Worm (Caenorhabditis elegans): Measurements from ENCODE around the gene C12D5.10.

The C12D5.10 gene

ce11 chrV:7683907-7684655 is 9.2 kb downstream of the C12D5.10 start, which contains the start of gene sre-11:
TSS of gene sre-11 (minus strand) at chrV:7683957.
- TF ChIP-seq mml-1 (tag; optimal IDR thresholded peaks at IDR 0.05) (no peak), fkh-2 (tag; optimal IDR thresholded peaks at IDR 0.05) (no peak)

ce11 chrV:7681388-7681787 is 11.9 kb downstream of the C12D5.10 start, which contains the start of gene cyp-33A1:
TSS of gene cyp-33A1 (minus strand) at chrV:7681459.
- TF ChIP-seq pqm-1 (tag; optimal IDR thresholded peaks at IDR 0.05) (peak; percentile 74), elt-2 (tag; optimal IDR thresholded peaks at IDR 0.05) (peak; percentile 32), unc-62 (GFP tag; optimal IDR thresholded peaks at IDR 0.05) (no peak), lin-39 (tag; optimal IDR thresholded peaks at IDR 0.05) (no peak), egl-5 (tag; optimal IDR thresholded peaks at IDR 0.05) (peak; percentile 29), ztf-11 (tag; optimal IDR thresholded peaks at IDR 0.05) (no peak), nhr-25 (tag; optimal IDR thresholded peaks at IDR 0.05) (peak; percentile 25), nhr-76 (tag; optimal IDR thresholded peaks at IDR 0.05) (no peak), ceh-28 (tag; optimal IDR thresholded peaks at IDR 0.05) (peak; percentile 65), nhr-23 (tag; optimal IDR thresholded peaks at IDR 0.05) (peak; percentile 36)

DNA sequence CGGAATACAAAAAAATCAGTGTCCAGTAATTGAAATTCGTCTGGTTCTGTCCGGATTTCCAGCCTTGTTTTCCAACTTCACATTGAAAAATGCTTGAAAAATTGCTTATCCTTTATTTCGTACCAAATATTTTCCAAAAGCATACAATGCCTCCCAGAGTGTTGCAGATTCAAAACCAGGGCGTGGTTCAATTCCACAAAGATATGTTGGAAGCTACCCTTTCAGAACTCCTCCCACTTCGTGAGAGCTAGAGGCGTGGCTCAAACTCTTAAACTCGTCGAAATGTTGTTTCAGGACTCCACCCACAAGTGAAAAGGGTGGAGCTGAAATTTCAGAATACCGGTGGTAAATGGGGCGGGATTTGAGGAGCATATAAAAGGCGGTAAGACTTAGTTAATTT is 17.4 kb downstream of the C12D5.10 start, which contains the start of gene C12D5.3:
Gene C12D5.3 (plus strand): TSS at position 301 of the 400 bp plus-strand sequence.
- TF ChIP-seq eor-1 (tag; optimal IDR thresholded peaks at IDR 0.05) (no peak), ztf-11 (tag; optimal IDR thresholded peaks at IDR 0.05) (no peak), mdl-1 (tag; optimal IDR thresholded peaks at IDR 0.05) (no peak), elt-3 (tag; optimal IDR thresholded peaks at IDR 0.05) (no peak), aly-2 (tag; optimal IDR thresholded peaks at IDR 0.05) (no peak)

DNA sequence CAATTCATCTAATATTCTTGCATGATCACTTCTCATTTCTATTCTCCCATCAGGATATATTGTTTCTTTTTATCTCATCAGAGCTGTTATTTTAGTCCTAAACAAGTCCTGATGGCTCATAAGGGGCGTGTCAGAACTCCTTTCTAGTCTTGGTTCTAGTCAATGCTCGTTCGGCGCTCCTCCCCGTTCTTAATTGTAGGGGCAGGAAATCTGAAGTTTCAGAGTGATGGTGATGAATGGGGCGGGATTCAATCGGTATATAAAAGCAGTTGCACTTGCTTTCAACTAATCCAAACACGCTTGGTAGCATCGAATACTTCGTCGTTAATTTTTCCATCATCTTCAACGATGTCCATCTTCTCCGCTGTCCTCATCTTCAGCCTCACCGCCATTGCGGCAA is 21.0 kb downstream of the C12D5.10 start, which contains the start of gene C12D5.4:
Gene C12D5.4 (plus strand): TSS at position 301 of the 400 bp plus-strand sequence.
- TF ChIP-seq ztf-11 (tag; optimal IDR thresholded peaks at IDR 0.05) = no peak
- TF ChIP-seq nhr-28 (tag; optimal IDR thresholded peaks at IDR 0.05) = no peak
- TF ChIP-seq unc-62 (GFP tag; optimal IDR thresholded peaks at IDR 0.05) = no peak
- no peak for TF ChIP-seq lin-39 (tag; optimal IDR thresholded peaks at IDR 0.05)
- TF ChIP-seq egl-27 (tag; optimal IDR thresholded peaks at IDR 0.05) = no peak
- TF ChIP-seq eor-1 (tag; optimal IDR thresholded peaks at IDR 0.05) = no peak
- TF ChIP-seq nhr-67 (tag; optimal IDR thresholded peaks at IDR 0.05) = no peak
- TF ChIP-seq ceh-16 (tag; optimal IDR thresholded peaks at IDR 0.05) = no peak
- TF ChIP-seq snpc-4 (tag; optimal IDR thresholded peaks at IDR 0.05) = no peak
- no peak for TF ChIP-seq nhr-23 (tag; optimal IDR thresholded peaks at IDR 0.05)
- TF ChIP-seq skn-1 (tag; optimal IDR thresholded peaks at IDR 0.05) = no peak
- TF ChIP-seq nhr-11 (tag; optimal IDR thresholded peaks at IDR 0.05) = no peak
- TF ChIP-seq nfya-1 (tag; optimal IDR thresholded peaks at IDR 0.05; ENCODE audit: insufficient read depth) = no peak
- TF ChIP-seq ZK546.5 (tag; optimal IDR thresholded peaks at IDR 0.05) = no peak
- TF ChIP-seq lsy-12 (tag; optimal IDR thresholded peaks at IDR 0.05) = no peak

ce11 chrV:7667940-7668339 is 25.4 kb downstream of the C12D5.10 start, which contains the start of gene C12D5.5:
TSS of gene C12D5.5 (plus strand) at chrV:7668240.
- no peak for TF ChIP-seq nhr-43 (tag; optimal IDR thresholded peaks at IDR 0.05; ENCODE audit: poor library complexity, severe bottlenecking)
- no peak for TF ChIP-seq fkh-2 (tag; optimal IDR thresholded peaks at IDR 0.05)
- TF ChIP-seq egl-5 (tag; optimal IDR thresholded peaks at IDR 0.05) = no peak
- TF ChIP-seq sea-2 (GFP tag; optimal IDR thresholded peaks at IDR 0.05) = no peak
- no peak for TF ChIP-seq pha-4 (tag; optimal IDR thresholded peaks at IDR 0.05)

DNA sequence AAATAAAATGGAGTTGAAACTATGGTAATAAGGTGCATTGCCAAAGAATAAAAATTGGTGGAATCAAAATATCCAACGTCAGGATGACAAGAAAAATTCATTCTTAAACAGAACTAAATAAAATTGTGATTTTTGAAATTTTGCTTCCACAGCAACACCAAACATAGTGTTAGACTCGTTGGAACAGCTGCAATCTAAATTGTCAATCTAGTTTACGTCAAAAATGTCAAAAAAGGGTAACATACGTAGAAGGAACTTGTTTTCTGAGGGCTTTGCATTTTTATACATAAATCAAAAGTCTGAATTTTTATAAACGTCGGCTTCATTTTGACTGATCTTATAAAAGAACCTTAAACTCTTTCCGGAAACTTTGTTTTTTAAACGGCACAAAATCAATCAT is 39.7 kb downstream of the C12D5.10 start, which contains the start of gene srh-200:
Gene srh-200 (minus strand): TSS at position 101 of the 400 bp plus-strand sequence.
- no peak for TF ChIP-seq jun-1 (tag; optimal IDR thresholded peaks at IDR 0.05)
- TF ChIP-seq nhr-28 (tag; optimal IDR thresholded peaks at IDR 0.05) = no peak
- no peak for TF ChIP-seq unc-39 (tag; optimal IDR thresholded peaks at IDR 0.05)
- TF ChIP-seq mml-1 (tag; optimal IDR thresholded peaks at IDR 0.05) = no peak
- no peak for TF ChIP-seq hmg-11 (tag; optimal IDR thresholded peaks at IDR 0.05)
- TF ChIP-seq nhr-12 (tag; optimal IDR thresholded peaks at IDR 0.05) = no peak
- no peak for TF ChIP-seq ama-1 (optimal IDR thresholded peaks at IDR 0.05)
- no peak for TF ChIP-seq elt-2 (tag; optimal IDR thresholded peaks at IDR 0.05)
- no peak for TF ChIP-seq nhr-76 (tag; optimal IDR thresholded peaks at IDR 0.05)

Measured in whole organism, L3 larva.